Comparison of ENCODE assay signal across 2 worm cellular contexts in genomic region chrX:4216894-4217293, ce11.
TF ChIP-seq lines count a peak whose summit lies in the region.

TSS of gene F20B6.10 (minus strand) at chrX:4217196.
TSS of gene hpk-1 (minus strand) at chrX:4217290.

TF ChIP-seq in whole organism, L4 larva, 104 proteins besides CTCF, POLR2A, EP300 and RAD21:
- TF ChIP-seq snpc-4 (tag; optimal IDR thresholded peaks at IDR 0.05; lab: Kevin White, UChicago) (no peak), ceh-28 (tag; optimal IDR thresholded peaks at IDR 0.05; lab: Kevin White, UChicago) (no peak), daf-16 (GFP tag; optimal IDR thresholded peaks at IDR 0.05; lab: Kevin White, UChicago) (no peak), daf-16 (tag; optimal IDR thresholded peaks at IDR 0.05; lab: Kevin White, UChicago) (no peak), ctbp-1 (GFP tag; IDR thresholded peaks at IDR 0.05; lab: Robert Waterston, UW) (no peak), snpc-1.2 (GFP tag; IDR thresholded peaks at IDR 0.05; lab: Robert Waterston, UW) (0 out of 2 replicates have a peak, but pooled peaks have one; percentile 30), unc-130 (GFP tag; optimal IDR thresholded peaks at IDR 0.05; lab: Kevin White, UChicago) (no peak), saeg-2 (GFP tag; IDR thresholded peaks at IDR 0.05; lab: Robert Waterston, UW) (no peak), daf-12 (tag; optimal IDR thresholded peaks at IDR 0.05; lab: Kevin White, UChicago) (no peak), set-16 (GFP tag; IDR thresholded peaks at IDR 0.05; lab: Robert Waterston, UW) (peak; percentile 55), D1046.2 (GFP tag; IDR thresholded peaks at IDR 0.05; lab: Robert Waterston, UW) (0 out of 2 replicates have a peak, but pooled peaks have one; percentile 5), lsy-2 (tag; optimal IDR thresholded peaks at IDR 0.05; lab: Kevin White, UChicago) (no peak), F49E8.2 (tag; optimal IDR thresholded peaks at IDR 0.05; lab: Kevin White, UChicago; ENCODE audit: borderline replicate concordance) (no peak), mep-1 (tag; optimal IDR thresholded peaks at IDR 0.05; lab: Kevin White, UChicago) (no peak), skn-1 (tag; optimal IDR thresholded peaks at IDR 0.05; lab: Kevin White, UChicago) (no peak), ztf-11 (tag; optimal IDR thresholded peaks at IDR 0.05; lab: Kevin White, UChicago) (no peak), nhr-41 (GFP tag; IDR thresholded peaks at IDR 0.05; lab: Robert Waterston, UW) (no peak), aly-2 (tag; optimal IDR thresholded peaks at IDR 0.05; lab: Kevin White, UChicago) (no peak), unc-39 (tag; optimal IDR thresholded peaks at IDR 0.05; lab: Kevin White, UChicago) (no peak), zip-11 (GFP tag; IDR thresholded peaks at IDR 0.05; lab: Robert Waterston, UW) (no peak), egl-27 (tag; optimal IDR thresholded peaks at IDR 0.05; lab: Kevin White, UChicago) (no peak), spr-3 (GFP tag; optimal IDR thresholded peaks at IDR 0.05; lab: Kevin White, UChicago) (no peak), ztf-7 (tag; optimal IDR thresholded peaks at IDR 0.05; lab: Kevin White, UChicago) (no peak), lim-7 (GFP tag; IDR thresholded peaks at IDR 0.05; lab: Robert Waterston, UW) (no peak), nhr-42 (GFP tag; IDR thresholded peaks at IDR 0.05; lab: Robert Waterston, UW) (0 out of 2 replicates have a peak, but pooled peaks have one; percentile 31), F10B5.3 (tag; optimal IDR thresholded peaks at IDR 0.05; lab: Kevin White, UChicago) (no peak), madf-9 (GFP tag; conservative IDR thresholded peaks at IDR 0.05; lab: Robert Waterston, UW) (no peak), attf-4 (tag; optimal IDR thresholded peaks at IDR 0.05; lab: Kevin White, UChicago) (no peak), egl-43 (GFP tag; IDR thresholded peaks at IDR 0.05; lab: Robert Waterston, UW) (no peak), php-3 (GFP tag; IDR thresholded peaks at IDR 0.05; lab: Robert Waterston, UW) (0 out of 2 replicates have a peak, but pooled peaks have one; percentile 10), nhr-77 (tag; optimal IDR thresholded peaks at IDR 0.05; lab: Kevin White, UChicago) (no peak), pqm-1 (tag; optimal IDR thresholded peaks at IDR 0.05; lab: Kevin White, UChicago) (no peak), lin-39 (tag; optimal IDR thresholded peaks at IDR 0.05; lab: Kevin White, UChicago) (no peak), mdt-29 (GFP tag; IDR thresholded peaks at IDR 0.05; lab: Robert Waterston, UW) (no peak), dve-1 (tag; optimal IDR thresholded peaks at IDR 0.05; lab: Kevin White, UChicago; ENCODE audit: insufficient read depth) (no peak)

TF ChIP-seq in whole organism, young adult, 124 proteins besides CTCF, POLR2A, EP300 and RAD21:
- TF ChIP-seq ztf-22 (GFP tag; optimal IDR thresholded peaks at IDR 0.05; lab: Kevin White, UChicago): no peak
- 0 out of 2 replicates have a peak, but pooled peaks have one; percentile 16 for TF ChIP-seq B0336.3 (GFP tag; IDR thresholded peaks at IDR 0.05; lab: Robert Waterston, UW)
- TF ChIP-seq nfya-2 (GFP tag; IDR thresholded peaks at IDR 0.05; lab: Robert Waterston, UW): 0 out of 2 replicates have a peak, but pooled peaks have one; percentile 23
- peak; percentile 79 for TF ChIP-seq zfh-2 (GFP tag; conservative IDR thresholded peaks at IDR 0.05; lab: Robert Waterston, UW)
- 0 out of 2 replicates have a peak, but pooled peaks have one; percentile 18 for TF ChIP-seq dox-1 (GFP tag; IDR thresholded peaks at IDR 0.05; lab: Robert Waterston, UW)
